Fruit fly (Drosophila melanogaster): Measurements from ENCODE around the gene TTLL1B.

TTLL1B gene

DNA sequence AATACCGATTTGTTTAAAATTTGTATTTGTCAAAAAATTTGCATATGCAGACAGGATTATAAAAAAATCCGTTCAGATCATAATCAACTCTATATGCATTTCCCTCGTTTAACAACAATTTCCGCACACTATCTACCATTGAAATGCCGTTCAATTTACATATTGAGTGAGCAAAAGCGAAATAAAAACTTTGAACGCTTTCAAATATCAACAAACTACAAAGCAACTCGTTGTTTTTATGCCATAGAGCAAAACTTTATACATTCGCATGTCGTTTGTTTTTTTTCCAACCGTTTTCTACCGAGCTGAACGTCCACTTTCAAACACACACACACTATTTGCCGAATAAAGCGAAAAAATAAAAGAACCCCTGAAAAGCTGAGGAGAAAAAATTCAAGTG, at the start of gene TTLL1B:
TSS of gene TTLL1B (plus strand) at position 301 of the 400 bp plus-strand sequence.
- no peak for TF ChIP-seq CG8478 (optimal IDR thresholded peaks at IDR 0.05)
- TF ChIP-seq CTCF (optimal IDR thresholded peaks at IDR 0.05), result no peak

- TF ChIP-seq CG8478 (optimal IDR thresholded peaks at IDR 0.05), result no peak
- no peak for TF ChIP-seq CTCF (optimal IDR thresholded peaks at IDR 0.05)
Observed at dm6 chr3L:4599747-4600146, 48.3 kb upstream of the TTLL1B start.

- TF ChIP-seq CG8478 (optimal IDR thresholded peaks at IDR 0.05) (no peak), CTCF (optimal IDR thresholded peaks at IDR 0.05) (no peak)
Observed at dm6 chr3L:4602333-4602732, 45.7 kb upstream of the TTLL1B start.

DNA sequence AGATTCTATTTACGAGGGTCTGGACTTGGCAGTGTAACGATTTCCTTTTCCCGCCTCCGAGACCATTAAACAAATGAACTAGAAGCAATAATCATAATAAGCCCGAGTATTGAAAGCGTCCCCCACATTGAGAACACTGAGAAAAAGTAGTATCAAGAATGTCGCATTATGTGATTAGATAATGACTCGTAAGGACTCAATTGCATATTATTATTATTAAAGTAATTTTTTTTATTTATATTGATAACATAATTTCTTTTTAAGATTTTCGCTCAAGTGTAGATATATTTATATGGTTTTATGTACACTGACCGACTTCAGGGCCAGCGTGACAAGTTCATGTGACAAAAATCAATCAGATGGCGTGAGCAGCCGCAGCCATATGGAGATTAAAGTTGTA, 44.6 kb upstream of the TTLL1B start:
- no peak for TF ChIP-seq CTCF (optimal IDR thresholded peaks at IDR 0.05)
- no peak for TF ChIP-seq CG8478 (optimal IDR thresholded peaks at IDR 0.05)

DNA sequence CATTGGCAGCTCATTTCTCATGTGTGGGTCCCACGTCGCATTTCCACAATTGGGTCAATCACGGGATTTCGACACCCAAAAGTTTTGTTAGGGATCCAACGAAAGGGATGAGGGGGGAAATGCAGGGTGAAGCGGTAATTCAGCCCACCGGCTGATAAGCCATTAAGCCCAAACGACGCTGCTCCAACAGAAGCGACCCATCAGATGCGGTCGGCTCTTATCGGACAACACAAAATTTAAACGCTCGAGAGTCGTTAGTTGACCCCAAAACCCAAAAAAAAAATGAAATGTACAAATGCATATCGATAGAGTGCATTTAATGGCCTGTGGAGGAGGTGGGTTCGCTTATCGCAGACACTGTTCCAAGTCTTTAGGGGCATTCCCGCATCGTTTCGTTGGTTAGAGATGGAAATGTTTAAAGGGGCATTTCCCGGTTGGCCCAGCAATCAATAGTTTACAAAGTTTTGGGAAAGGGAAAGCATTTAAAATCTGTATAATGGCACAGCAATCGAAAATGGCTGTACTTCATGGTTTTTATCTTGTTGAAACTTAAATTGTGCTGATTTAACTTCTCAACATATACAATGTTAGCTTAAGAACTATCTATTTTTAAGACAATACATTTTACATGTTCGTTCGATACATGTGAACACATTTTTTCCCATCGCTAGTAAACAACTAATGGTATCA, 41.2 kb upstream of the TTLL1B start:
- TF ChIP-seq CTCF (optimal IDR thresholded peaks at IDR 0.05) (no peak), CG8478 (optimal IDR thresholded peaks at IDR 0.05) (no peak)

DNA sequence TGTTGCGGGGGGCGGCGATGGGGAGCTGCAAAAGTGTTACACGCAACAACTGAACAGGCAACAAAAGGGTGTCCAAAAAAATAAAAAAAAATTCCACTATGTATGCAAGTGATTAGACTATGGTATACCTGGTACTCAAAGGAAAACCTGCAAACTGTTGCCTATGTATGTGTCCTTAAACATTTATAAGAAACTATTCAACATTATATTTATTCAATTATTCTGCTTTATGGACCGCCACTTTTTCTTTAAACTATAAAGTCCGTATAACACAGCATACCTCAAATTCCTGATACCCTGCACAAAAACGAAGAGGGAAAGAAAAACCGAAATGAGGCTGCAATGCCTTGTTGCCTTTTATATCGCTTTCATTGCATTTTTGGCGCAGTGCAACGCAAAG, 40.4 kb upstream of the TTLL1B start:
- TF ChIP-seq CG8478 (optimal IDR thresholded peaks at IDR 0.05), result no peak
- no peak for TF ChIP-seq CTCF (optimal IDR thresholded peaks at IDR 0.05)

DNA sequence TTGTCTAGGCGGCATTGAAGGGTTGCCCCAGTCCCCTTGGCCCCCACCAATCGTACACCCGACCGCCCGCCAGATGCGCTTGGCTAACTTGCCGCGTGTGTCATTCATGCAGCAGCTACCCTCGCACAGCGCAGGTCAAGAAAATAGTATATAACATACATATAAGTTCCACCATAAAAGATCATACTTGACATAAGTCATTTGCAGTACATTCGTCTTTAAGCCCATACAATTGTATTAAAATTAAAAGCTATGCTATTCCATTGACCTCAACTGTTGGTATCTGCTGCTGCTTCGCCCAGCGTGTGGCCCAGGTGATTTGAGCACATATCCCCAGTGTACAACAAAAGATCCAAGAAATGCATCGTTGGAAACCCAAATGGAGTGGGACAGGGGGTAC, 36.8 kb upstream of the TTLL1B start:
- TF ChIP-seq CG8478 (optimal IDR thresholded peaks at IDR 0.05) (no peak), CTCF (optimal IDR thresholded peaks at IDR 0.05) (no peak)

- TF ChIP-seq CTCF (optimal IDR thresholded peaks at IDR 0.05), result no peak
- TF ChIP-seq CG8478 (optimal IDR thresholded peaks at IDR 0.05), result no peak
Observed at dm6 chr3L:4613083-4613482, 35.0 kb upstream of the TTLL1B start.

- TF ChIP-seq CG8478 (optimal IDR thresholded peaks at IDR 0.05), result no peak
- TF ChIP-seq CTCF (optimal IDR thresholded peaks at IDR 0.05), result no peak
Observed at dm6 chr3L:4613846-4614247, 34.2 kb upstream of the TTLL1B start.

- TF ChIP-seq CTCF (optimal IDR thresholded peaks at IDR 0.05) (no peak), CG8478 (optimal IDR thresholded peaks at IDR 0.05) (no peak)
Observed at dm6 chr3L:4615064-4615463, 33.0 kb upstream of the TTLL1B start.

DNA sequence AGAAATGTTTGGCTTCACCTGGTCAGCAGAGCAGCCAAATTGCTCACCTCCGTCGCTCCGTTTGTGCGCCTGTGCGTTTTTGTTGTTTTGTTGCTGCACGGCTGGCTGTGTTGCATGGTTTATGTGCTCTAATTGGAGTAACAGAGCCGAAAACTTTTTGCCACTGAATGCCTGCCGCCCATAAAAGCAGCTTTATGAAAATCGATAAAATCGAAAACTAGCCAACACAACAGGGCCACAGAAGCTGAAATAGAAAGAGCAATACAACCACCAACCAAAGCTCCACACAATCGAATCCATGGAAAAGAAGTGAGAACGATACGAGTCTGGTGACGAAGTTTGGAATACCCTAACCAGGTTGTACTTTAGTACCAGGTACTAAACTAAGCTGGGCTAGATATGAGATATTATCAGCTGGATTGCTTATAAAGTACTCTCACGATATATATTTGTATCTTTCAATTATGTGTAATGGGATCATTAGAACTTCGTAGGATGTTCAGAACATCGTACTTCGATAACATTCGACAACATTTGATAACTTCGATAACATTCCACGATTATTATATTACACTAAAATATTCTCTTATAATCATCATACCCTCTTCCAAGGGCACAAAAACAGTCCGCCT, 29.1 kb upstream of the TTLL1B start:
- TF ChIP-seq CTCF (optimal IDR thresholded peaks at IDR 0.05) (no peak), CG8478 (optimal IDR thresholded peaks at IDR 0.05) (no peak)

DNA sequence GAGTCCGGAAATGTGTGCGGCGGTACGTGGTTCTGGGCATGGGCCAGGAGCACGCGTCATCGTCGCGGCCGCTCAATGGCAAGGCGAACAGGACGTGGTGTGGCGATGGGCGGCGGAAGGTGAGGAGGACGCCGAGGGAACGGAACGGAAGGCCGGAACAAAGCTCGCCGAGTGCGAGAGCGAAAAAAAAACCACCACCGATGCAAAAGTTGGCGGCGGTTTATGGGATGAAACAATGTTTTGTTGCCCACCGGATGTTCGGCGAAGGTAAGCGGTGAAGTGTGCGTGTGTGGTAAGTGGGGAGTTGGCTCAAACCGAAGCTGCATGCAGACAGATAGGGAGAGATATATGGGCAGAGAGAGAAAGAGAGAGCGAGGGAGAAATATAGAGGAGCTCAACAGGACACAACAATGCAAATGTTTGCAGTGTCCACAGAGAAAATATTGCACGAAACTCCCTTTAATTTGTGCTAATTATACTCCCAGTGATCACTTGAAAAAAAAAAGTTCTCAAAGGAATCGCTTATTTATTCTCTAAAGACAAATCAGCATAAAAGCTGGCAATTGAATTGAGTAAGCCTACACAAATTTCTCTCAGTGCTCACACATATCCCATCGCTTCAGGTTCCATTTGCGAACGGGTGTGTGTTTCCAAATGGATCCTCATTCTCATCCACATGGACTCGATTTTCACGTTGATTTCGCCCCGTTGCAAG, 28.4 kb upstream of the TTLL1B start:
- no peak for TF ChIP-seq CTCF (optimal IDR thresholded peaks at IDR 0.05)
- no peak for TF ChIP-seq CG8478 (optimal IDR thresholded peaks at IDR 0.05)

DNA sequence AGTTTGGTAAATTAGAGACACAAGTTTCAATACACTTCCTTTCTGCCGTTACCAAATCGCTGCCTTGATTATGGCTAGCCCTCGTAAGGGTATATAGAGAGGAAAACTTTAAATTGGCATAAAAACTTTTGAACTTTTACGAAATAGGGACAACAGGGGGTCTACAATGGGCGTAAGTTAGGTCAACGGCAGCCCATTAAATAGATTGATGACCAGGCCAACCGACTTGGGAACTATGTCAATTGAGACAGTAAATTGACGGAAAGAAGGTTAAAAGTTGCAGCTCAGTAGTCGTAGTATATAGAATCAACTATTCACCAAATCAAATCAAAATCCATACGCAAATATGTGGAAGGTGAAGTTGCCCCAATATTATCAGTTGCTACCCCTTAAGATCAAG, 27.2 kb upstream of the TTLL1B start, which contains the start of gene CG32246:
TSS of gene CG32246 (plus strand) at position 301 of the 400 bp plus-strand sequence.
- no peak for TF ChIP-seq CTCF (optimal IDR thresholded peaks at IDR 0.05)
- no peak for TF ChIP-seq CG8478 (optimal IDR thresholded peaks at IDR 0.05)

dm6 chr3L:4623035-4623580, 25.0 kb upstream of the TTLL1B start:
- no peak for TF ChIP-seq CG8478 (optimal IDR thresholded peaks at IDR 0.05)
- TF ChIP-seq CTCF (optimal IDR thresholded peaks at IDR 0.05), result no peak

dm6 chr3L:4623870-4624269, 24.2 kb upstream of the TTLL1B start:
- TF ChIP-seq CG8478 (optimal IDR thresholded peaks at IDR 0.05), result no peak
- TF ChIP-seq CTCF (optimal IDR thresholded peaks at IDR 0.05), result no peak
